Fruit fly (Drosophila melanogaster): ENCODE measurements around the gene Csl4.

The Csl4 gene

DNA sequence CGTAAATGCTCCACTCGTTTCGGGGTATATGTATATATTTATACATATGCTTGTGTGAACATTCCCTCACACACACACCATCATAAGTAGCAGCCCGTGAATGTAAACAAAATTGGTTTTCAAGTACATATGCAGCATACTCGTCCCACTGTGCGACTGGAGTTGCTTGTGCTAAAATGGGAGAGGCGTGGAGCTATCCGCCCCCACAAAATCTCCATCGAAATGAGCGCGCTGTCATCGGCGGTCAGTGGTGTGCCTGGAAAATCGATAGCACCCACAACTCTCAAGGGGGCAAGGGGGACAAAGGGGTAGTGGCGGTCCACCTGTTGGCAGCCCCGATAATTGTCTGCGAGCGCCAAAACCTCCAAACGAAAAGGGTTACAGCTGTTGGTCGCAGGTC is 44.6 kb upstream of the Csl4 start (continued):
- TF ChIP-seq vnd (GFP tag; IDR thresholded peaks at IDR 0.05; ENCODE audit: partially characterized antibody), result no peak
- no peak for TF ChIP-seq pnt (GFP tag; optimal IDR thresholded peaks at IDR 0.05)
- TF ChIP-seq Xrp1 (GFP tag; IDR thresholded peaks at IDR 0.05), result no peak
- peak; percentile 70 for TF ChIP-seq MBD-R2 (GFP tag; IDR thresholded peaks at IDR 0.05)
- TF ChIP-seq tap (tag; optimal IDR thresholded peaks at IDR 0.05), result no peak
- no peak for TF ChIP-seq CG15269 (tag; optimal IDR thresholded peaks at IDR 0.05)
- no peak for TF ChIP-seq CG7357 (GFP tag; IDR thresholded peaks at IDR 0.05)
- TF ChIP-seq sens (GFP tag), result peak; percentile 50
- no peak for TF ChIP-seq Meics (GFP tag; optimal IDR thresholded peaks at IDR 0.05)
- TF ChIP-seq CG15073 (GFP tag; optimal IDR thresholded peaks at IDR 0.05), result no peak
- TF ChIP-seq dmrt99B (tag; optimal IDR thresholded peaks at IDR 0.05), result no peak
- TF ChIP-seq ato (GFP tag; IDR thresholded peaks at IDR 0.05; ENCODE audit: partially characterized antibody), result no peak
- 0 out of 3 replicates have a peak, but pooled peaks have one; percentile 17 for TF ChIP-seq Doc3 (GFP tag; IDR thresholded peaks at IDR 0.05; ENCODE audit: partially characterized antibody)
- no peak for TF ChIP-seq eve (GFP tag; optimal IDR thresholded peaks at IDR 0.05)
- TF ChIP-seq MTF-1 (GFP tag; optimal IDR thresholded peaks at IDR 0.05; ENCODE audit: borderline replicate concordance), result no peak
- no peak for TF ChIP-seq ab (GFP tag; optimal IDR thresholded peaks at IDR 0.05)
- no peak for TF ChIP-seq repo (GFP tag; optimal IDR thresholded peaks at IDR 0.05)
- no peak for TF ChIP-seq Nf-YC (tag; optimal IDR thresholded peaks at IDR 0.05)
- no peak for TF ChIP-seq CG10274 (GFP tag; optimal IDR thresholded peaks at IDR 0.05)
- no peak for TF ChIP-seq CG10431 (GFP tag; optimal IDR thresholded peaks at IDR 0.05)
- no peak for TF ChIP-seq esg (GFP tag; conservative IDR thresholded peaks at IDR 0.05)
- no peak for TF ChIP-seq CG4854 (GFP tag; optimal IDR thresholded peaks at IDR 0.05)
- TF ChIP-seq CG8944 (GFP tag; optimal IDR thresholded peaks at IDR 0.05), result no peak
- no peak for TF ChIP-seq Kr (GFP tag; optimal IDR thresholded peaks at IDR 0.05)
- TF ChIP-seq gem (tag; optimal IDR thresholded peaks at IDR 0.05), result no peak
- no peak for TF ChIP-seq cato (GFP tag; optimal IDR thresholded peaks at IDR 0.05; ENCODE audit: borderline replicate concordance)
- TF ChIP-seq so (GFP tag; IDR thresholded peaks at IDR 0.05), result 0 out of 3 replicates have a peak, but pooled peaks have one; percentile 13
- TF ChIP-seq CG17612 (GFP tag; IDR thresholded peaks at IDR 0.05), result no peak
- TF ChIP-seq CG14860 (GFP tag; IDR thresholded peaks at IDR 0.05; ENCODE audit: partially characterized antibody), result 0 out of 3 replicates have a peak, but pooled peaks have one; percentile 41
- no peak for TF ChIP-seq wek (GFP tag; optimal IDR thresholded peaks at IDR 0.05)
- TF ChIP-seq zfh1 (GFP tag; IDR thresholded peaks at IDR 0.05), result no peak
- no peak for TF ChIP-seq CG34224 (GFP tag; IDR thresholded peaks at IDR 0.05; ENCODE audit: partially characterized antibody)
- no peak for TF ChIP-seq corto (GFP tag; optimal IDR thresholded peaks at IDR 0.05)
- no peak for TF ChIP-seq toy (GFP tag; IDR thresholded peaks at IDR 0.05)
- no peak for TF ChIP-seq CG10321 (GFP tag; IDR thresholded peaks at IDR 0.05)
- TF ChIP-seq Elba2 (GFP tag; optimal IDR thresholded peaks at IDR 0.05), result no peak
- no peak for TF ChIP-seq Scr (GFP tag; IDR thresholded peaks at IDR 0.05; ENCODE audit: partially characterized antibody)
- peak; percentile 52 for TF ChIP-seq Med (GFP tag)
- TF ChIP-seq CG15514 (GFP tag; optimal IDR thresholded peaks at IDR 0.05), result no peak
- peak; percentile 99 for TF ChIP-seq onecut (GFP tag; IDR thresholded peaks at IDR 0.05)
- no peak for TF ChIP-seq CG2120 (GFP tag; optimal IDR thresholded peaks at IDR 0.05)
- TF ChIP-seq ems (GFP tag; optimal IDR thresholded peaks at IDR 0.05), result no peak
- TF ChIP-seq CG33213 (GFP tag; optimal IDR thresholded peaks at IDR 0.05), result no peak
- peak; percentile 28; the same call in 1 of the 2 replicates for TF ChIP-seq Dref (GFP tag; IDR thresholded peaks at IDR 0.05)
- no peak for TF ChIP-seq HmgD (GFP tag; optimal IDR thresholded peaks at IDR 0.05)
- no peak for TF ChIP-seq Ssrp (tag; optimal IDR thresholded peaks at IDR 0.05)
- no peak for TF ChIP-seq sim (GFP tag; IDR thresholded peaks at IDR 0.05)
- TF ChIP-seq seq (GFP tag; IDR thresholded peaks at IDR 0.05), result peak; percentile 59; the same call in 1 of the 2 replicates
- no peak for TF ChIP-seq CG17802 (tag; optimal IDR thresholded peaks at IDR 0.05)
- no peak for TF ChIP-seq az2 (GFP tag; optimal IDR thresholded peaks at IDR 0.05)
- no peak for TF ChIP-seq CG3407 (GFP tag; optimal IDR thresholded peaks at IDR 0.05)

All from whole organism, embryonic.